Worm (Caenorhabditis elegans): Measurements from ENCODE around the gene ttr-21.

The ttr-21 gene

DNA sequence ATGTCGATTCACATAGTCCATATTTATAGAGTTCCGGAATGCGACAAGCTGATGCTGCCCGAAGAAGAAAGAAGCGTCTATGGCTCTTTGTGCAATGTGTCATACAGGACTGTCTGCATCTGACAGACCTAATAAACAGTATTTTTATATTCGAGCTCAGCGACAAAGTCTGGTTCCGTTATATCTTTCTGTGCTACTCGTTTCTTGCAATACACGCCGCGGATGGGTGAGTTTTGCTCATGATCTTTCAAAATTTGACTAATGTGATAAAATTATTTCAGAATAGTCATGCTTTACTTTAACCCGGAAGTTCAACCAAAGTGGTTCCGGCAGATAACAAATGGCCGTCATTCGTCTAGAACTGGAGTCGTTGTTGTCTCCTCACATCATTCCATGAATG is 9.5 kb upstream of the ttr-21 start:
- TF ChIP-seq pha-4 (GFP tag; IDR thresholded peaks at IDR 0.05) (no peak), pha-4 (tag; optimal IDR thresholded peaks at IDR 0.05) (no peak), fos-1 (tag; optimal IDR thresholded peaks at IDR 0.05) (no peak), lsy-2 (tag; optimal IDR thresholded peaks at IDR 0.05) (no peak), set-16 (GFP tag; IDR thresholded peaks at IDR 0.05) (no peak), mxl-2 (GFP tag; conservative IDR thresholded peaks at IDR 0.05) (no peak), gei-8 (GFP tag; optimal IDR thresholded peaks at IDR 0.05) (no peak), lir-3 (tag; optimal IDR thresholded peaks at IDR 0.05) (no peak), unc-62 (GFP tag; optimal IDR thresholded peaks at IDR 0.05 in 1 of 2) (peak in 1 of 2 experiments; percentile 55), unc-62 (tag; optimal IDR thresholded peaks at IDR 0.05) (no peak), aha-1 (tag) (peak; percentile 90), egl-27 (tag; optimal IDR thresholded peaks at IDR 0.05) (no peak)

ce11 chrV:13862505-13862904 is 8.3 kb upstream of the ttr-21 start, which contains the start of gene srx-137:
srx-137 (plus strand) TSS chrV:13862805.
- no peak for TF ChIP-seq mdt-29 (GFP tag; IDR thresholded peaks at IDR 0.05)
- no peak for TF ChIP-seq pqm-1 (tag; optimal IDR thresholded peaks at IDR 0.05)
- TF ChIP-seq ctbp-1 (GFP tag; IDR thresholded peaks at IDR 0.05): no peak
- no peak for TF ChIP-seq php-3 (GFP tag; IDR thresholded peaks at IDR 0.05)
- no peak for TF ChIP-seq ceh-20 (GFP tag; IDR thresholded peaks at IDR 0.05)
- TF ChIP-seq Y48G9A.11 (GFP tag; IDR thresholded peaks at IDR 0.05): no peak
- TF ChIP-seq nhr-6 (tag; optimal IDR thresholded peaks at IDR 0.05): no peak
- no peak for TF ChIP-seq mdl-1 (tag; optimal IDR thresholded peaks at IDR 0.05)
- TF ChIP-seq ZK337.2 (GFP tag; IDR thresholded peaks at IDR 0.05): no peak
- TF ChIP-seq cey-2 (tag; optimal IDR thresholded peaks at IDR 0.05; ENCODE audit: borderline replicate concordance, insufficient read depth): no peak
- TF ChIP-seq lin-29 (GFP tag; IDR thresholded peaks at IDR 0.05): no peak
- no peak for TF ChIP-seq ztf-7 (tag; optimal IDR thresholded peaks at IDR 0.05)

- TF ChIP-seq attf-4 (tag; optimal IDR thresholded peaks at IDR 0.05) (no peak), T20F7.1 (GFP tag; optimal IDR thresholded peaks at IDR 0.05) (no peak), hlh-11 (tag; optimal IDR thresholded peaks at IDR 0.05) (no peak)
These were observed 4.7 kb upstream of the ttr-21 start, which contains the start of gene srx-135 for ce11 chrV:13858906-13859305. srx-135 (plus strand) TSS chrV:13859206.

DNA sequence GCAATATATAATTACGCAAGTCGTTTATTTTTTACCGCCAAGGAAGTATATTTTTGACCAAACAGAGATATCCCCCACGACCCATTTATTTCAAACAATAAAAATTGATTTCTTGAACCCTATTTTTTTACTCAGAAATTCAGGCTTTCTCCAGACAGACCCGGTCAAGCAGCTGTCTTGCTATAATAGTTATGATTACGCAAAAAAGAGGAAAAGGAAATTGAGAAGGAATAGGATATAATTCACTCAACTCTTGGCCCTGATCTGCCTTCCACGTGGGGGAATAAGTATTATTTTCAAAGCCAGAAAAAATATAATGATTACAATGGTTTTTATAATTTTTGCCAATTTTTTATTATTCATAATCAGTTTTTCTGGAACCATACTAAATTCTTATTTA is 2.9 kb upstream of the ttr-21 start, which contains the start of gene srx-136:
TSS of gene srx-136 (plus strand) at position 301 of the 400 bp plus-strand sequence.
- TF ChIP-seq Y48G9A.11 (GFP tag; IDR thresholded peaks at IDR 0.05) (no peak), fkh-10 (GFP tag; optimal IDR thresholded peaks at IDR 0.05) (no peak), F10B5.3 (tag; optimal IDR thresholded peaks at IDR 0.05) (no peak), lin-13 (GFP tag; optimal IDR thresholded peaks at IDR 0.05) (no peak), unc-39 (tag; optimal IDR thresholded peaks at IDR 0.05) (no peak), unc-130 (GFP tag; optimal IDR thresholded peaks at IDR 0.05) (no peak), zip-11 (GFP tag; IDR thresholded peaks at IDR 0.05) (no peak), mep-1 (tag; optimal IDR thresholded peaks at IDR 0.05) (no peak), snpc-4 (tag; optimal IDR thresholded peaks at IDR 0.05) (no peak), nhr-11 (tag; optimal IDR thresholded peaks at IDR 0.05) (no peak), daf-12 (tag; optimal IDR thresholded peaks at IDR 0.05) (no peak), dve-1 (tag; optimal IDR thresholded peaks at IDR 0.05; ENCODE audit: insufficient read depth) (no peak), madf-9 (GFP tag; conservative IDR thresholded peaks at IDR 0.05) (no peak), ceh-32 (tag; optimal IDR thresholded peaks at IDR 0.05; ENCODE audit: poor library complexity) (no peak), gei-8 (GFP tag; optimal IDR thresholded peaks at IDR 0.05) (no peak), nhr-76 (tag; optimal IDR thresholded peaks at IDR 0.05) (no peak), daf-16 (GFP tag; optimal IDR thresholded peaks at IDR 0.05) (no peak), daf-16 (tag; optimal IDR thresholded peaks at IDR 0.05) (no peak), unc-62 (GFP tag; optimal IDR thresholded peaks at IDR 0.05 in 1 of 2) (no peak), unc-62 (tag; optimal IDR thresholded peaks at IDR 0.05) (no peak), nhr-111 (GFP tag; optimal IDR thresholded peaks at IDR 0.05) (no peak)

All from whole organism, L4 larva.